Worm (Caenorhabditis elegans) whole organism, L4 larva: ENCODE data around the gene lact-2.

Source experiments
- Y75B8A.6 ChIP-seq: fragments of 200-800 bp; sonication (Bioruptor generic); IDR thresholded peaks from 2 replicates; pipeline ENCODE4 v1.3.6; 2022; ENCODE audit warnings: missing genetic modification reagents, missing genetic modification characterization, missing compliant biosample characterization
- ama-1 ChIP-seq: fragments of 150-350 bp; optimal IDR thresholded peaks from 2 replicates; lab custom pipeline; 2014; ENCODE audit warnings: inconsistent platforms, mixed read lengths
- ceh-32 ChIP-seq: sonication (generic microtip); optimal IDR thresholded peaks from 2 replicates; lab custom pipeline; 2016; ENCODE audit warnings: mild to moderate bottlenecking, missing genetic modification characterization, missing compliant biosample characterization; ENCODE audit not compliant: poor library complexity
- ceh-82 ChIP-seq: sonication (generic microtip); optimal IDR thresholded peaks from 2 replicates; lab custom pipeline; 2017; ENCODE audit warnings: missing biosample characterization, missing genetic modification characterization
- dpl-1 ChIP-seq: fragments of 150-350 bp; optimal IDR thresholded peaks from 2 replicates; lab custom pipeline; 2014; ENCODE audit warnings: missing biosample characterization, missing genetic modification reagents, missing genetic modification characterization
- dve-1 ChIP-seq: sonication (generic microtip); optimal IDR thresholded peaks from 2 replicates; lab custom pipeline; 2017; ENCODE audit warnings: antibody characterized with exemption, mild to moderate bottlenecking, missing genetic modification characterization, missing compliant biosample characterization; ENCODE audit not compliant: insufficient read depth
- hlh-11 ChIP-seq: fragments of 200-800 bp; sonication (Bioruptor generic); optimal IDR thresholded peaks from 2 replicates; lab custom pipeline; 2018; ENCODE audit warnings: mild to moderate bottlenecking, missing genetic modification characterization, missing compliant biosample characterization
- lin-13 ChIP-seq: fragments of 150-350 bp; optimal IDR thresholded peaks from 2 replicates; lab custom pipeline; 2014; ENCODE audit warnings: missing biosample characterization, missing genetic modification reagents, missing genetic modification characterization
- unc-62 ChIP-seq, 3 experiments: fragments of 150-350 bp in 1 of 3; sonication (generic microtip); optimal IDR thresholded peaks in 2 of 3; peaks in 1 of 3; 1 replicate in 1 of 3; 2 replicates in 2 of 3; lab custom pipeline; 2014 to 2017; ENCODE audit warnings: missing biosample characterization in 3 of 3, missing genetic modification characterization in 3 of 3, missing genetic modification reagents in 3 of 3, missing genotype in 1 of 3
- vab-7 ChIP-seq: fragments of 200-800 bp; sonication (Bioruptor generic); IDR thresholded peaks from 2 replicates; pipeline ENCODE4 v1.3.6; 2022; ENCODE audit warnings: missing genetic modification reagents, missing genetic modification characterization, missing compliant biosample characterization
- zag-1 ChIP-seq: fragments of 150-350 bp; optimal IDR thresholded peaks from 2 replicates; lab custom pipeline; 2014; ENCODE audit warnings: missing biosample characterization, missing genetic modification characterization

DNA sequence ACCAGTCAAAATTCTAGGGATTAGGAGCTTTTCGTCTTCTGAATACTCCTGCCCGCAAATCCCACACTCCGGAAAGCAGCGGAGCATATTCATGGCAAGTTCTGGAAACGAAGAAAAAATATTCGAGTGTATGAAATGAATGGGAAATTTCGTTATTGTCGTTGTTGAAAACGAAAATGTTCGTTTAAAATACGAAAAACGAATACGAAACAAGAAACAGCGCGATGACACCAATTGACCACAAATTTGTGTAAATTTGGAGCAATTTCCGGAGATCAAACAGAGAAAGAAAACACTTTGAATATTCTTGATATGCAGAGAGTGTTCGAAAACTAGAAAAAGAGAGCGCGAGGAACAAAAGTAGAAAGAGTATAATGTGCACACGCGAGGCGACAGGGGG, 10.9 kb downstream of the lact-2 start, which contains the start of gene ZK945.4:
- TF ChIP-seq vab-7 (no peak), hlh-11 (tag; lab: Kevin White, UChicago) (no peak), ama-1 (lab: Kevin White, UChicago) (no peak), dpl-1 (GFP tag; lab: Kevin White, UChicago) (no peak), ceh-32 (tag; lab: Kevin White, UChicago) (no peak), dve-1 (tag; lab: Kevin White, UChicago) (no peak), zag-1 (tag; lab: Kevin White, UChicago) (no peak), ceh-82 (tag; lab: Kevin White, UChicago) (no peak), Y75B8A.6 (GFP tag; lab: Robert Waterston, UW) (no peak), lin-13 (GFP tag; lab: Kevin White, UChicago) (no peak), unc-62 (GFP tag; optimal IDR thresholded peaks at IDR 0.05 in 1 of 2; lab: Kevin White, UChicago) (no peak), unc-62 (tag; optimal IDR thresholded peaks at IDR 0.05; lab: Kevin White, UChicago) (no peak)
